Worm (Caenorhabditis elegans) whole organism, young adult: Measurements from ENCODE around the gene R05G9R.1.

Source experiments
- B0019.2 ChIP-seq: fragments of 200-800 bp; sonication (Bioruptor generic); conservative IDR thresholded peaks from 2 replicates; pipeline ENCODE4 v1.3.6; 2022; ENCODE audit warnings: missing genetic modification reagents, missing genetic modification characterization, missing compliant biosample characterization
- C17E4.6 ChIP-seq: fragments of 200-800 bp; sonication (Bioruptor generic); IDR thresholded peaks from 2 replicates; pipeline ENCODE4 v1.3.6; 2022; ENCODE audit warnings: missing genetic modification reagents, missing genetic modification characterization, missing compliant biosample characterization
- F22D6.2 ChIP-seq: sonication (generic microtip); optimal IDR thresholded peaks from 2 replicates; lab custom pipeline; 2016; ENCODE audit warnings: mild to moderate bottlenecking, missing genetic modification characterization, missing compliant biosample characterization
- F23B12.7 ChIP-seq: sonication (generic microtip); optimal IDR thresholded peaks from 2 replicates; lab custom pipeline; 2017; ENCODE audit warnings: missing genetic modification characterization, mild to moderate bottlenecking, missing compliant biosample characterization, antibody characterized with exemption, moderate library complexity; ENCODE audit not compliant: insufficient read depth
- F37B4.10 ChIP-seq: fragments of 200-800 bp; sonication (Bioruptor generic); IDR thresholded peaks from 2 replicates; pipeline ENCODE4 v1.3.6; 2022; ENCODE audit warnings: missing genetic modification characterization, missing compliant biosample characterization
- Y56A3A.18 ChIP-seq: fragments of 200-800 bp; sonication (Bioruptor generic); IDR thresholded peaks from 2 replicates; pipeline ENCODE4 v1.3.6; 2022; ENCODE audit warnings: missing genetic modification reagents, missing genetic modification characterization, missing compliant biosample characterization
- Y95B8A.8 ChIP-seq: fragments of 200-800 bp; sonication (Bioruptor generic); IDR thresholded peaks from 2 replicates; pipeline ENCODE4 v1.3.6; 2022; ENCODE audit warnings: missing genetic modification reagents, missing genetic modification characterization, missing compliant biosample characterization
- akir-1 ChIP-seq: fragments of 200-800 bp; sonication (Bioruptor generic); optimal IDR thresholded peaks from 2 replicates; lab custom pipeline; 2018; ENCODE audit warnings: mild to moderate bottlenecking, missing genetic modification characterization, moderate library complexity, missing compliant biosample characterization
- aptf-3 ChIP-seq: fragments of 200-800 bp; sonication (Bioruptor generic); IDR thresholded peaks from 2 replicates; pipeline ENCODE4 v1.3.6; 2022; ENCODE audit warnings: missing genetic modification characterization, missing compliant biosample characterization
- atf-7 ChIP-seq: sonication (generic microtip); optimal IDR thresholded peaks from 2 replicates; lab custom pipeline; 2017; ENCODE audit warnings: mild to moderate bottlenecking, missing genetic modification characterization, missing compliant biosample characterization
- ccch-3 ChIP-seq: fragments of 200-800 bp; sonication (Bioruptor generic); optimal IDR thresholded peaks from 2 replicates; lab custom pipeline; 2018; ENCODE audit warnings: mild to moderate bottlenecking, missing genetic modification characterization, missing compliant biosample characterization
- ceh-100 ChIP-seq: fragments of 200-800 bp; sonication (Bioruptor generic); IDR thresholded peaks from 2 replicates; pipeline ENCODE4 v1.3.6; 2022; ENCODE audit warnings: missing genetic modification reagents, missing genetic modification characterization, missing compliant biosample characterization
- ceh-27 ChIP-seq: fragments of 200-800 bp; sonication (Bioruptor generic); optimal IDR thresholded peaks from 2 replicates; lab custom pipeline; 2018; ENCODE audit warnings: mild to moderate bottlenecking, missing genetic modification characterization, moderate library complexity, missing compliant biosample characterization
- ceh-91 ChIP-seq: fragments of 200-800 bp; sonication (Bioruptor generic); IDR thresholded peaks from 2 replicates; pipeline ENCODE4 v1.3.6; 2022; ENCODE audit warnings: missing genetic modification reagents, missing genetic modification characterization, missing compliant biosample characterization
- dox-1 ChIP-seq: fragments of 200-800 bp; sonication (Bioruptor generic); IDR thresholded peaks from 2 replicates; pipeline ENCODE4 v1.3.6; 2022; ENCODE audit warnings: missing genetic modification reagents, missing genetic modification characterization, missing compliant biosample characterization
- dpl-1 ChIP-seq: fragments of 150-350 bp; optimal IDR thresholded peaks from 2 replicates; lab custom pipeline; 2014; ENCODE audit warnings: missing biosample characterization, missing genetic modification reagents, missing genetic modification characterization
- efl-1 ChIP-seq: fragments of 150-350 bp; optimal IDR thresholded peaks from 2 replicates; lab custom pipeline; 2014; ENCODE audit warnings: missing biosample characterization, missing genetic modification reagents, missing genetic modification characterization
- egl-44 ChIP-seq: fragments of 200-800 bp; sonication (Bioruptor generic); IDR thresholded peaks from 2 replicates; pipeline ENCODE4 v1.3.6; 2022; ENCODE audit warnings: missing genetic modification reagents, missing genetic modification characterization, missing compliant biosample characterization
- hlh-26 ChIP-seq: fragments of 200-800 bp; sonication (Bioruptor generic); conservative IDR thresholded peaks from 2 replicates; pipeline ENCODE4 v1.3.6; 2022; ENCODE audit warnings: missing genetic modification reagents, missing genetic modification characterization, missing compliant biosample characterization
- hmg-1.2 ChIP-seq: fragments of 200-800 bp; sonication (Bioruptor generic); IDR thresholded peaks from 2 replicates; pipeline ENCODE4 v1.3.6; 2022; ENCODE audit warnings: missing genetic modification reagents, missing genetic modification characterization, missing compliant biosample characterization
- hsf-1 ChIP-seq: fragments of 200-800 bp; sonication (Bioruptor generic); IDR thresholded peaks from 2 replicates; pipeline ENCODE4 v1.3.6; 2022; ENCODE audit warnings: missing genetic modification reagents, missing genetic modification characterization, missing compliant biosample characterization
- lag-1 ChIP-seq: fragments of 200-800 bp; sonication (Bioruptor generic); IDR thresholded peaks from 2 replicates; pipeline ENCODE4 v1.3.6; 2022; ENCODE audit warnings: missing genetic modification reagents, missing genetic modification characterization, missing compliant biosample characterization
- let-607 ChIP-seq, 2 experiments: fragments of 200-800 bp in 1 of 2; sonication (Bioruptor generic) in 1 of 2; sonication (generic microtip) in 1 of 2; optimal IDR thresholded peaks; 2 replicates each; lab custom pipeline; 2016 to 2018; ENCODE audit warnings: mild to moderate bottlenecking in 2 of 2, missing compliant biosample characterization in 2 of 2, missing genetic modification characterization in 2 of 2, moderate library complexity in 2 of 2, missing genotype in 1 of 2
- lin-54 ChIP-seq: fragments of 200-800 bp; sonication (Bioruptor generic); optimal IDR thresholded peaks from 2 replicates; lab custom pipeline; 2018; ENCODE audit warnings: mild to moderate bottlenecking, missing genetic modification characterization, missing compliant biosample characterization
- lsl-1 ChIP-seq: fragments of 200-800 bp; sonication (Bioruptor generic); optimal IDR thresholded peaks from 2 replicates; lab custom pipeline; 2018; ENCODE audit warnings: mild to moderate bottlenecking, missing genetic modification characterization, moderate library complexity, missing compliant biosample characterization
- lsy-27 ChIP-seq: sonication (generic microtip); optimal IDR thresholded peaks from 2 replicates; lab custom pipeline; 2017; ENCODE audit warnings: missing genetic modification characterization, mild to moderate bottlenecking, missing compliant biosample characterization, antibody characterized with exemption, missing genotype, borderline replicate concordance; ENCODE audit not compliant: insufficient read depth
- madf-3 ChIP-seq: fragments of 200-800 bp; sonication (Bioruptor generic); IDR thresholded peaks from 2 replicates; pipeline ENCODE4 v1.3.6; 2022; ENCODE audit warnings: missing genetic modification reagents, missing genetic modification characterization, missing compliant biosample characterization
- mcd-1 ChIP-seq: fragments of 200-800 bp; sonication (Bioruptor generic); IDR thresholded peaks from 2 replicates; pipeline ENCODE4 v1.3.6; 2022; ENCODE audit warnings: missing genetic modification reagents, missing genetic modification characterization, missing compliant biosample characterization
- mxl-1 ChIP-seq: sonication (generic microtip); optimal IDR thresholded peaks from 2 replicates; lab custom pipeline; 2016; ENCODE audit warnings: missing genetic modification characterization, missing compliant biosample characterization
- nhr-90 ChIP-seq: sonication (generic microtip); optimal IDR thresholded peaks from 2 replicates; lab custom pipeline; 2016; ENCODE audit warnings: missing genotype, mild to moderate bottlenecking, missing genetic modification characterization, missing compliant biosample characterization
- rec-8 ChIP-seq, 2 experiments: sonication (generic microtip); optimal IDR thresholded peaks; 2 replicates each; lab custom pipeline; 2016; ENCODE audit warnings: mild to moderate bottlenecking in 2 of 2, missing genetic modification characterization in 2 of 2, missing genetic modification reagents in 2 of 2, missing genotype in 2 of 2, missing biosample characterization in 1 of 2, missing compliant biosample characterization in 1 of 2, moderate library complexity in 1 of 2
- repo-1 ChIP-seq: sonication (generic microtip); optimal IDR thresholded peaks from 2 replicates; lab custom pipeline; 2017; ENCODE audit warnings: mild to moderate bottlenecking, missing genetic modification characterization, missing compliant biosample characterization
- rpc-1 ChIP-seq, 2 experiments: fragments of 150-350 bp in 1 of 2; sonication (generic microtip) in 1 of 2; optimal IDR thresholded peaks; 2 replicates each; lab custom pipeline; 2014 to 2018; ENCODE audit warnings: missing biosample characterization in 1 of 2, missing genetic modification characterization in 1 of 2, missing genetic modification reagents in 1 of 2, missing genotype in 1 of 2
- snpc-1.3 ChIP-seq: sonication (generic microtip); optimal IDR thresholded peaks from 2 replicates; lab custom pipeline; 2017; ENCODE audit warnings: missing genetic modification characterization, mild to moderate bottlenecking, missing compliant biosample characterization, antibody characterized with exemption, moderate library complexity, missing genotype, missing genetic modification reagents; ENCODE audit not compliant: insufficient read depth
- snpc-4 ChIP-seq, 5 experiments: fragments of 150-350 bp in 1 of 5; sonication (generic microtip) in 4 of 5; optimal IDR thresholded peaks; 2 replicates each; lab custom pipeline; 2014 to 2018; ENCODE audit warnings: missing genetic modification characterization in 5 of 5, missing biosample characterization in 3 of 5, antibody characterized with exemption in 2 of 5, mild to moderate bottlenecking in 2 of 5, missing compliant biosample characterization in 2 of 5, missing genotype in 2 of 5, moderate library complexity in 2 of 5, missing genetic modification reagents in 1 of 5
- somi-1 ChIP-seq: fragments of 200-800 bp; sonication (Bioruptor generic); optimal IDR thresholded peaks from 2 replicates; lab custom pipeline; 2018; ENCODE audit warnings: mild to moderate bottlenecking, missing genetic modification characterization, missing compliant biosample characterization
- tbp1 ChIP-seq: fragments of 200-800 bp; sonication (Bioruptor generic); optimal IDR thresholded peaks from 2 replicates; lab custom pipeline; 2018; ENCODE audit warnings: mild to moderate bottlenecking, missing genetic modification characterization, missing compliant biosample characterization
- zfh-2 ChIP-seq: fragments of 200-800 bp; sonication (Bioruptor generic); conservative IDR thresholded peaks from 2 replicates; pipeline ENCODE4 v1.3.6; 2022; ENCODE audit warnings: missing genetic modification reagents, missing genetic modification characterization, missing compliant biosample characterization
- ztf-22 ChIP-seq: fragments of 200-800 bp; sonication (Bioruptor generic); optimal IDR thresholded peaks from 2 replicates; lab custom pipeline; 2018; ENCODE audit warnings: mild to moderate bottlenecking, missing genetic modification characterization, moderate library complexity, missing compliant biosample characterization
- ztf-25 ChIP-seq: fragments of 200-800 bp; sonication (Bioruptor generic); IDR thresholded peaks from 2 replicates; pipeline ENCODE4 v1.3.6; 2022; ENCODE audit warnings: missing genetic modification reagents, missing genetic modification characterization, missing compliant biosample characterization

Gene R05G9R.1

DNA sequence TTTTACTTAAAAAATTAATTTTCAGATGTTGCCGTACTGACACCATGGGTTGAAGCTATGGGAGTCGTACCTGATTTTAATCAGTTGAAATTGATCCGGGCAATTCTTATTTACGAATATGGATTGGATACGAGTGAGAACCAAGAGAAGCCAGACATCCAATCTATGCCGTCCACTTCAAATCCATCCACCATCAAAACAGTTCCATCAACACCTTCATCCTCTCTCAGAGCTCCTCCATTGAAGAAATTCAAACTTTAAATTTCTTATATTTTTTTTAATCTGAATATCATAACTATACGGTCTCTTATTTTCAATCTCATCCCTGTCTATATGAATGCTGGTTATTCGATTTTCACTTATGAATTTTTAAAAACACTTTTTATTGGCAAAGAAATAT is 45.1 kb upstream of the R05G9R.1 start (continued):
- peak; percentile 26; the same call in 1 of the 2 replicates for TF ChIP-seq hmg-1.2
- TF ChIP-seq nhr-90 (tag; lab: Kevin White, UChicago), result no peak
- TF ChIP-seq dox-1 (GFP tag; lab: Robert Waterston, UW), result 0 out of 2 replicates have a peak, but pooled peaks have one; percentile 18

DNA sequence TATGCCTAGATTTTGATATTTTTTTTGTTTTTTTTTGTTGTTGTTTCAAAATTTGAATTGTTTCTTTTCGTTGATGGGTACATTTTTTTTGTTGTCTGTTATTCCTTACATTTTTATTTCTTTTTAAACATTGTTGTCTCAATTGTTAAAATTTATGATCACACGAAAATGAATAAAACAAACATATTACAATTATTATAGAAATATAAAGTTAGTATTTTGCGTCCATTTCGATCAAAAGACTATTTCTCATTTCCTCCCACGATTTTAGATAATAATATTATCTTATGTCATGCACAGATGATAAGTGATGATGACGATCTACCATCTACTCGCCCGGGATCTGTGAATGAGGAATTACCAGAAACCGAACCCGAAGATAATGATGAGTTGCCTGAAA is 40.9 kb upstream of the R05G9R.1 start, which contains the start of gene wrn-1:
Gene wrn-1, plus strand, starts transcription at position 301 of the 400 bp plus-strand sequence.
- TF ChIP-seq lag-1 (GFP tag; lab: Robert Waterston, UW) (no peak), snpc-4 (GFP tag; optimal IDR thresholded peaks at IDR 0.05; lab: Kevin White, UChicago) (no peak), snpc-4 (tag; optimal IDR thresholded peaks at IDR 0.05; lab: Kevin White, UChicago) (no peak), egl-44 (GFP tag; lab: Robert Waterston, UW) (no peak), F22D6.2 (tag; lab: Kevin White, UChicago) (no peak), ceh-100 (GFP tag; lab: Robert Waterston, UW) (no peak), ceh-27 (no peak), aptf-3 (GFP tag; lab: Robert Waterston, UW) (no peak), nhr-90 (tag; lab: Kevin White, UChicago) (no peak), rec-8 (tag; optimal IDR thresholded peaks at IDR 0.05; lab: Kevin White, UChicago) (no peak), Y95B8A.8 (GFP tag; lab: Robert Waterston, UW) (no peak), ztf-25 (GFP tag; lab: Robert Waterston, UW) (no peak), hsf-1 (no peak), ztf-22 (GFP tag; lab: Kevin White, UChicago) (no peak), atf-7 (no peak), mxl-1 (no peak), tbp1 (GFP tag; lab: Kevin White, UChicago) (no peak), F37B4.10 (no peak)

DNA sequence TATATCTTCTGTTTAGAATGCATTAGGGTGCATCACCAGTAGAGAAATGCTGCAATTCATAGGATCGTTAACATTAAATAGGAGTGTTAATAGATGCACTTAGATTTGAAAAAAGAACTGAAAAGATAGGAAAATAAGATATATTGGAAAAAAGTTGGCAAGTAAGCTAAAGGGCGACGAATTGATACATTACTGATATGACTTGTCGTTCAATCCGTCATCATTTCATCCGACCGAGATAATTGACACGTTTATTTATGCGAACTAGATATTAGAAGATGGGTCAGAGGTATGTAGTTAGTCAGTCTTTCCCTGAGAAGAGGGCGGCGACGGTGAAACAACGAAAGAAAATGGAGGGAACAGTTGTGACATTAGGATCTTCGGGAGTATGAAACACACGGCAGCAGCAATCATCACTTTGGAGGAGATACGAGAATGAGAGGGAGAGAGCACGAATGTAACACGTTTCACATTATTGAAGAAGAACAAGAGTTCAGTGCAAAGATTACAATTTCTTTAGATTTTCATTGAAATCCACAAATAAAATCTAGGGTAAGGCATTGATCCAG is 31.1 kb upstream of the R05G9R.1 start, which contains the start of gene lron-15:
Gene lron-15, minus strand, starts transcription at position 51 of the 569 bp plus-strand sequence.
- TF ChIP-seq somi-1 (GFP tag; lab: Kevin White, UChicago) (no peak), zfh-2 (GFP tag; lab: Robert Waterston, UW) (no peak), snpc-4 (GFP tag; optimal IDR thresholded peaks at IDR 0.05; lab: Kevin White, UChicago) (no peak), snpc-4 (tag; optimal IDR thresholded peaks at IDR 0.05; lab: Kevin White, UChicago) (no peak), ceh-91 (GFP tag; lab: Robert Waterston, UW) (no peak), C17E4.6 (GFP tag; lab: Robert Waterston, UW) (no peak), B0019.2 (GFP tag; lab: Robert Waterston, UW) (no peak), lsy-27 (tag; lab: Kevin White, UChicago) (no peak)

DNA sequence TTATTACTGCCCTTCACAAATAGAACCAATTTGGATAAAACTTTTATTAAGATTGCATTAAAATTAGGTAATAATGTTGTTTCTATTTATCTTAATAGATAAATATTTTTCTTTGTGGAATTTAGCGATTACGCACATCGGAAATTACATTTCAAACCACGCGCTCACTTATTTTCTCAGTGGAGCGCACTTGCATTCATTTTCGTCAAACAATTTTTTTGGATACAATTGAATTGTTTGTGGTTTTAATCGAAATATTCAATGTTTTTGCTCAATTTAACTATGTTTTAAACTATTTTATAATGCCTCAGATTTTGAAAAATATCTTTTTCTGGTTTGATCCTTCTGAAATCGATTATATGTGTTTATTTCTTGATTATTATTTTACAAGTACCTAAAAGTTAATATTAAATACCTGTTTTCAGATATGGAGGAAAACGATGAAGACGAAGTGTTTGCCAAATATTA is 22.2 kb upstream of the R05G9R.1 start, which contains the start of gene utp-20:
Gene utp-20, plus strand, starts transcription at position 418 of the 468 bp plus-strand sequence.
- TF ChIP-seq mcd-1 (GFP tag; lab: Robert Waterston, UW), result peak; percentile 93
- TF ChIP-seq snpc-4 (GFP tag; optimal IDR thresholded peaks at IDR 0.05; lab: Kevin White, UChicago), result no peak
- no peak for TF ChIP-seq snpc-4 (tag; optimal IDR thresholded peaks at IDR 0.05; lab: Kevin White, UChicago)
- peak; percentile 59 for TF ChIP-seq dpl-1 (GFP tag; lab: Kevin White, UChicago)
- no peak for TF ChIP-seq rpc-1 (optimal IDR thresholded peaks at IDR 0.05; lab: Kevin White, UChicago)
- no peak for TF ChIP-seq rpc-1 (tag; optimal IDR thresholded peaks at IDR 0.05; lab: Kevin White, UChicago)
- no peak for TF ChIP-seq nhr-90 (tag; lab: Kevin White, UChicago)
- TF ChIP-seq madf-3 (GFP tag; lab: Robert Waterston, UW), result no peak
- no peak for TF ChIP-seq snpc-1.3
- no peak for TF ChIP-seq akir-1
- no peak for TF ChIP-seq hlh-26 (GFP tag; lab: Robert Waterston, UW)
- peak; percentile 95 for TF ChIP-seq F23B12.7 (tag; lab: Kevin White, UChicago)
- peak; percentile 70 for TF ChIP-seq efl-1 (GFP tag; lab: Kevin White, UChicago)
- no peak for TF ChIP-seq ccch-3 (GFP tag; lab: Kevin White, UChicago)
- TF ChIP-seq let-607 (tag; optimal IDR thresholded peaks at IDR 0.05; lab: Kevin White, UChicago), result no peak
- no peak for TF ChIP-seq repo-1 (tag; lab: Kevin White, UChicago)
- TF ChIP-seq mxl-1, result no peak
- TF ChIP-seq lin-54 (GFP tag; lab: Kevin White, UChicago), result peak; percentile 83
- no peak for TF ChIP-seq Y56A3A.18 (GFP tag; lab: Robert Waterston, UW)
- TF ChIP-seq lsl-1 (GFP tag; lab: Kevin White, UChicago), result peak; percentile 28
